Worm (Caenorhabditis elegans): ENCODE results near the gene K08D8.3.

ce11 chrIV:12906529-12906928 is at the start of gene K08D8.3:
- TF ChIP-seq R02D3.7 (tag; optimal IDR thresholded peaks at IDR 0.05), result no peak
- TF ChIP-seq elt-3 (tag; optimal IDR thresholded peaks at IDR 0.05), result no peak
- TF ChIP-seq mdl-1 (tag; optimal IDR thresholded peaks at IDR 0.05), result no peak
- no peak for TF ChIP-seq ama-1 (optimal IDR thresholded peaks at IDR 0.05)
- no peak for TF ChIP-seq ceh-16 (tag; optimal IDR thresholded peaks at IDR 0.05)
- TF ChIP-seq egl-27 (tag; optimal IDR thresholded peaks at IDR 0.05), result no peak
- TF ChIP-seq ztf-11 (tag; optimal IDR thresholded peaks at IDR 0.05), result no peak
- no peak for TF ChIP-seq unc-39 (tag; optimal IDR thresholded peaks at IDR 0.05)

All from whole organism, L2 larva.